Worm (Caenorhabditis elegans) whole organism, L1 larva: ENCODE results near the gene T25B9.12.

Experiments used
- C34B4.2 ChIP-seq: sonication (generic microtip); optimal IDR thresholded peaks from 2 replicates; lab custom pipeline; 2017; ENCODE audit warnings: mild to moderate bottlenecking, missing genetic modification characterization, missing compliant biosample characterization
- F16B12.6 ChIP-seq: fragments of 150-350 bp; optimal IDR thresholded peaks from 2 replicates; lab custom pipeline; 2014; ENCODE audit warnings: missing biosample characterization, missing genetic modification characterization
- ceh-82 ChIP-seq, 3 experiments: fragments of 150-350 bp in 1 of 3; sonication (generic microtip) in 2 of 3; optimal IDR thresholded peaks; 2 replicates each; lab custom pipeline; 2014 to 2017; ENCODE audit warnings: missing biosample characterization in 3 of 3, missing genetic modification characterization in 3 of 3
- dpl-1 ChIP-seq, 3 experiments: fragments of 150-350 bp in 2 of 3; sonication (generic microtip) in 1 of 3; optimal IDR thresholded peaks; 2 replicates each; lab custom pipeline; 2014 to 2017; ENCODE audit warnings: missing biosample characterization in 3 of 3, missing genetic modification characterization in 3 of 3, missing genetic modification reagents in 3 of 3
- egl-27 ChIP-seq, 2 experiments: fragments of 150-350 bp in 1 of 2; sonication (generic microtip); optimal IDR thresholded peaks; 3 replicates each; lab custom pipeline; 2017 to 2018; ENCODE audit warnings: missing biosample characterization in 2 of 2, missing genetic modification characterization in 2 of 2, missing genetic modification reagents in 2 of 2
- mab-9 ChIP-seq: fragments of 200-800 bp; sonication (Bioruptor generic); IDR thresholded peaks from 2 replicates; pipeline ENCODE4 v1.3.6; 2022; ENCODE audit warnings: missing genetic modification reagents, missing genetic modification characterization, missing compliant biosample characterization
- nhr-237 ChIP-seq: fragments of 150-350 bp; optimal IDR thresholded peaks from 2 replicates; lab custom pipeline; 2014; ENCODE audit warnings: missing biosample characterization, missing genetic modification characterization
- nhr-77 ChIP-seq: fragments of 150-350 bp; optimal IDR thresholded peaks from 2 replicates; lab custom pipeline; 2014; ENCODE audit warnings: missing biosample characterization, missing genetic modification characterization
- pqm-1 ChIP-seq: sonication (generic microtip); optimal IDR thresholded peaks from 3 replicates; lab custom pipeline; 2017; ENCODE audit warnings: missing biosample characterization, missing genetic modification characterization
- rnt-1 ChIP-seq: sonication (generic microtip); optimal IDR thresholded peaks from 2 replicates; lab custom pipeline; 2016; ENCODE audit warnings: mild to moderate bottlenecking, missing genetic modification characterization, moderate library complexity, missing compliant biosample characterization
- tbx-2 ChIP-seq: sonication (generic microtip); optimal IDR thresholded peaks from 2 replicates; lab custom pipeline; 2016; ENCODE audit warnings: missing genetic modification characterization, missing compliant biosample characterization

ce11 chrIV:10757616-10758193 is 7.4 kb upstream of the T25B9.12 start, which contains the start of the genes T25B9.4 and T25B9.6:
- TF ChIP-seq C34B4.2 (tag; lab: Kevin White, UChicago) (no peak), rnt-1 (tag; lab: Kevin White, UChicago) (no peak), tbx-2 (no peak), egl-27 (tag; optimal IDR thresholded peaks at IDR 0.05; lab: Kevin White, UChicago) (no peak), ceh-82 (tag; optimal IDR thresholded peaks at IDR 0.05; lab: Kevin White, UChicago) (no peak), F16B12.6 (tag; lab: Kevin White, UChicago) (no peak), nhr-237 (tag; lab: Kevin White, UChicago) (no peak), dpl-1 (GFP tag; optimal IDR thresholded peaks at IDR 0.05; lab: Kevin White, UChicago) (no peak), pqm-1 (no peak), mab-9 (GFP tag; lab: Robert Waterston, UW) (no peak), nhr-77 (tag; lab: Kevin White, UChicago) (no peak)
